Fruit fly (Drosophila melanogaster) whole organism, wandering third instar larva: ENCODE measurements around the gene Pgant5.
A peak's percentile ranks its signal among the peaks of the same experiment; 100 is the strongest.

ENCODE experiments used
- Abd-B ChIP-seq: fragments of >200 bp; optimal IDR thresholded peaks from 2 replicates; lab custom pipeline; 2017; ENCODE audit warnings: missing biosample characterization, missing genetic modification characterization
- CG32264 ChIP-seq: fragments of 200-800 bp; sonication (Bioruptor generic); optimal IDR thresholded peaks from 2 replicates; lab custom pipeline; 2016; ENCODE audit warnings: missing biosample characterization, missing genetic modification characterization
- CG9705 ChIP-seq: fragments of 200-800 bp; sonication (Bioruptor generic); optimal IDR thresholded peaks from 2 replicates; lab custom pipeline; 2018; ENCODE audit warnings: missing biosample characterization, mild to moderate bottlenecking, missing genetic modification characterization
- CrebA ChIP-seq: fragments of 200-800 bp; sonication (Bioruptor generic); optimal IDR thresholded peaks from 2 replicates; lab custom pipeline; 2016; ENCODE audit warnings: missing biosample characterization, mild to moderate bottlenecking, missing genetic modification characterization, borderline replicate concordance
- Dfd ChIP-seq: fragments of >200 bp; optimal IDR thresholded peaks from 2 replicates; lab custom pipeline; 2017; ENCODE audit warnings: missing biosample characterization, missing genetic modification characterization
- Dif ChIP-seq: fragments of 200-275, 200-300 bp; sonication (Bioruptor generic); optimal IDR thresholded peaks from 2 replicates; lab custom pipeline; 2018; ENCODE audit warnings: missing biosample characterization, missing genetic modification characterization; ENCODE audit not compliant: partially characterized antibody
- GATAd ChIP-seq: sonication (Bioruptor generic); optimal IDR thresholded peaks from 2 replicates; lab custom pipeline; 2016; ENCODE audit warnings: missing biosample characterization, missing genetic modification characterization
- HLH106 ChIP-seq: fragments of 200-800 bp; optimal IDR thresholded peaks from 3 replicates; lab custom pipeline; 2019; ENCODE audit warnings: missing biosample characterization, mild to moderate bottlenecking, missing genetic modification characterization, moderate library complexity
- Hnf4 ChIP-seq: fragments of 200-800 bp; sonication (Bioruptor generic); optimal IDR thresholded peaks from 2 replicates; lab custom pipeline; 2016; ENCODE audit warnings: missing biosample characterization, mild to moderate bottlenecking, missing genetic modification characterization
- Hr78 ChIP-seq: fragments of >200 bp; optimal IDR thresholded peaks from 2 replicates; lab custom pipeline; 2017; ENCODE audit warnings: missing biosample characterization, missing genetic modification characterization
- Hr83 ChIP-seq: fragments of 200-300 bp; sonication (Bioruptor generic); optimal IDR thresholded peaks from 2 replicates; lab custom pipeline; 2016; ENCODE audit warnings: missing biosample characterization, mild to moderate bottlenecking, missing genetic modification characterization, moderate library complexity; ENCODE audit not compliant: poor library complexity, severe bottlenecking
- Jra ChIP-seq: sonication (Bioruptor generic); optimal IDR thresholded peaks from 2 replicates; lab custom pipeline; 2016; ENCODE audit warnings: missing biosample characterization, missing genetic modification characterization
- Mio ChIP-seq: sonication (Bioruptor generic); optimal IDR thresholded peaks from 2 replicates; lab custom pipeline; 2016; ENCODE audit warnings: missing biosample characterization, missing genetic modification characterization
- Myc ChIP-seq: fragments of >200 bp; optimal IDR thresholded peaks from 2 replicates; lab custom pipeline; 2017
- N ChIP-seq: fragments of >200 bp; optimal IDR thresholded peaks from 2 replicates; lab custom pipeline; 2018; ENCODE audit warnings: missing biosample characterization, missing external identifiers, missing genetic modification characterization
- OdsH ChIP-seq: fragments of 200-800 bp; sonication (Bioruptor generic); optimal IDR thresholded peaks from 2 replicates; lab custom pipeline; 2016; ENCODE audit warnings: missing biosample characterization, mild to moderate bottlenecking, missing genetic modification characterization
- Rel ChIP-seq, 2 experiments: fragments of 200-800 bp; sonication (Bioruptor generic) in 1 of 2; optimal IDR thresholded peaks; 2 replicates in 1 of 2; 3 replicates in 1 of 2; lab custom pipeline; 2016 to 2019; ENCODE audit warnings: mild to moderate bottlenecking in 2 of 2, missing biosample characterization in 2 of 2, missing genetic modification characterization in 2 of 2, moderate library complexity in 1 of 2
- Sp1 ChIP-seq: fragments of 200-800 bp; sonication (Bioruptor generic); optimal IDR thresholded peaks from 3 replicates; lab custom pipeline; 2019; ENCODE audit warnings: missing biosample characterization, mild to moderate bottlenecking, missing genetic modification characterization, moderate library complexity
- Vsx2 ChIP-seq: fragments of 200-300, 225-300 bp; sonication (Bioruptor generic); optimal IDR thresholded peaks from 2 replicates; lab custom pipeline; 2018; ENCODE audit warnings: missing biosample characterization, missing genetic modification characterization; ENCODE audit not compliant: partially characterized antibody
- br ChIP-seq: fragments of 200-800 bp; sonication (Bioruptor generic); optimal IDR thresholded peaks from 2 replicates; lab custom pipeline; 2016; ENCODE audit warnings: missing biosample characterization, missing genetic modification characterization
- brk ChIP-seq: fragments of 200-800 bp; sonication (Bioruptor generic); optimal IDR thresholded peaks from 2 replicates; lab custom pipeline; 2016; ENCODE audit warnings: missing biosample characterization, mild to moderate bottlenecking, missing genetic modification characterization
- dl ChIP-seq, 2 experiments: fragments of 175-275, 200-275 bp in 1 of 2; fragments of 200-275 bp in 1 of 2; sonication (Bioruptor generic); optimal IDR thresholded peaks; lab custom pipeline; 2018; ENCODE audit warnings: mild to moderate bottlenecking in 2 of 2, missing biosample characterization in 2 of 2, missing genetic modification characterization in 2 of 2, moderate library complexity in 2 of 2; ENCODE audit not compliant: partially characterized antibody in 2 of 2, insufficient read depth in 1 of 2
- dmrt93B ChIP-seq: fragments of 200-800 bp; sonication (Bioruptor generic); optimal IDR thresholded peaks from 2 replicates; lab custom pipeline; 2018; ENCODE audit warnings: missing biosample characterization, mild to moderate bottlenecking, missing genetic modification characterization
- dsf ChIP-seq: sonication (Bioruptor generic); optimal IDR thresholded peaks from 2 replicates; lab custom pipeline; 2016; ENCODE audit warnings: missing biosample characterization, missing genetic modification characterization, borderline replicate concordance
- ey ChIP-seq: fragments of 200-800 bp; sonication (Bioruptor generic); optimal IDR thresholded peaks from 2 replicates; lab custom pipeline; 2016; ENCODE audit warnings: missing biosample characterization, missing genetic modification characterization
- foxo ChIP-seq, 2 experiments: fragments of 200-800 bp; sonication (Bioruptor generic); optimal IDR thresholded peaks; 2 replicates in 1 of 2; 3 replicates in 1 of 2; lab custom pipeline; 2016 to 2017; ENCODE audit warnings: missing biosample characterization in 2 of 2, missing genetic modification characterization in 2 of 2
- fru ChIP-seq: fragments of 200-800 bp; sonication (Bioruptor generic); optimal IDR thresholded peaks from 3 replicates; lab custom pipeline; 2016; ENCODE audit warnings: missing biosample characterization, mild to moderate bottlenecking, missing genetic modification characterization
- h ChIP-seq: fragments of 200-800 bp; sonication (Bioruptor generic); optimal IDR thresholded peaks from 3 replicates; lab custom pipeline; 2016; ENCODE audit warnings: missing biosample characterization, mild to moderate bottlenecking, missing genetic modification characterization
- jim ChIP-seq: fragments of 175-275, 200-325 bp; sonication (Bioruptor generic); optimal IDR thresholded peaks from 2 replicates; lab custom pipeline; 2016; ENCODE audit warnings: missing biosample characterization, mild to moderate bottlenecking, missing genetic modification characterization
- lola ChIP-seq: fragments of >200 bp; optimal IDR thresholded peaks from 2 replicates; lab custom pipeline; 2017; ENCODE audit warnings: missing biosample characterization, missing genetic modification characterization
- pan ChIP-seq: fragments of >200 bp; optimal IDR thresholded peaks from 2 replicates; lab custom pipeline; 2017
- psq ChIP-seq: fragments of 200-800 bp; sonication (Bioruptor generic); optimal IDR thresholded peaks from 3 replicates; lab custom pipeline; 2017; ENCODE audit warnings: missing biosample characterization, mild to moderate bottlenecking, missing genetic modification characterization, moderate library complexity
- rgr ChIP-seq: fragments of 200-800 bp; sonication (Bioruptor generic); optimal IDR thresholded peaks from 3 replicates; lab custom pipeline; 2016; ENCODE audit warnings: missing biosample characterization, mild to moderate bottlenecking, missing genetic modification characterization
- sage ChIP-seq: fragments of 200-800 bp; sonication (Bioruptor generic); optimal IDR thresholded peaks from 2 replicates; lab custom pipeline; 2016; ENCODE audit warnings: missing biosample characterization, mild to moderate bottlenecking, missing genetic modification characterization
- sv ChIP-seq: fragments of 200-800 bp; sonication (Bioruptor generic); optimal IDR thresholded peaks from 3 replicates; lab custom pipeline; 2016; ENCODE audit warnings: missing biosample characterization, missing genetic modification characterization
- tai ChIP-seq: sonication (Bioruptor generic); optimal IDR thresholded peaks from 2 replicates; lab custom pipeline; 2016; ENCODE audit warnings: missing biosample characterization, missing genetic modification characterization
- usp ChIP-seq: fragments of >200 bp; optimal IDR thresholded peaks from 2 replicates; lab custom pipeline; 2017; ENCODE audit warnings: missing biosample characterization, missing genetic modification characterization
- woc ChIP-seq: sonication (Bioruptor generic); optimal IDR thresholded peaks from 2 replicates; lab custom pipeline; 2016; ENCODE audit warnings: missing biosample characterization, mild to moderate bottlenecking, missing genetic modification characterization

Pgant5 gene

dm6 chr2L:5108273-5108653 is 14.9 kb upstream of the Pgant5 start:
- TF ChIP-seq HLH106 (tag; lab: Kevin White, UChicago) (no peak), brk (peak; percentile 33), Hr83 (peak; percentile 66), jim (GFP tag; lab: Kevin White, UChicago) (peak; percentile 33), Vsx2 (GFP tag; lab: Kevin White, UChicago) (peak; percentile 94), pan (lab: Kevin White, UChicago) (no peak), Dif (GFP tag; lab: Kevin White, UChicago) (peak; percentile 94), CrebA (GFP tag; lab: Kevin White, UChicago) (peak; percentile 79), dl (GFP tag; optimal IDR thresholded peaks at IDR 0.05; lab: Kevin White, UChicago; ENCODE audit: insufficient read depth in 1 of 2, partially characterized antibody in 2 of 2) (peak; percentile 85 to 96), lola (no peak)

dm6 chr2L:5107626-5108272 is 14.4 kb upstream of the Pgant5 start:
- TF ChIP-seq sv (GFP tag; lab: Kevin White, UChicago) (peak; percentile 95), psq (peak; percentile 97), Hr78 (GFP tag; lab: Kevin White, UChicago) (no peak), HLH106 (tag; lab: Kevin White, UChicago) (peak; percentile 93), Rel (GFP tag; optimal IDR thresholded peaks at IDR 0.05; lab: Kevin White, UChicago) (peak; percentile 67), Rel (tag; optimal IDR thresholded peaks at IDR 0.05; lab: Kevin White, UChicago) (peak; percentile 25), dmrt93B (GFP tag; lab: Kevin White, UChicago) (peak; percentile 90), N (GFP tag; lab: Kevin White, UChicago) (no peak), foxo (GFP tag; optimal IDR thresholded peaks at IDR 0.05; lab: Kevin White, UChicago) (peak; percentile 85 to 99), dsf (GFP tag; lab: Kevin White, UChicago) (peak; percentile 79), lola (no peak), OdsH (GFP tag; lab: Kevin White, UChicago) (peak; percentile 99), usp (GFP tag; lab: Kevin White, UChicago) (no peak), Myc (lab: Kevin White, UChicago) (no peak), fru (GFP tag; lab: Kevin White, UChicago) (peak; percentile 99), h (GFP tag; lab: Kevin White, UChicago) (peak; percentile 98), woc (GFP tag; lab: Kevin White, UChicago) (peak; percentile 95), Dif (GFP tag; lab: Kevin White, UChicago) (peak; percentile 78), CG9705 (GFP tag; lab: Kevin White, UChicago) (peak; percentile 80), Hr83 (peak; percentile 74), br (GFP tag; lab: Kevin White, UChicago) (peak; percentile 98), Abd-B (no peak), sage (GFP tag; lab: Kevin White, UChicago) (peak; percentile 74), CrebA (GFP tag; lab: Kevin White, UChicago) (no peak), jim (GFP tag; lab: Kevin White, UChicago) (no peak), brk (peak; percentile 92), Jra (peak; percentile 97), Sp1 (GFP tag; lab: Kevin White, UChicago) (peak; percentile 96), rgr (peak; percentile 98), GATAd (GFP tag; lab: Kevin White, UChicago) (peak; percentile 87), Mio (GFP tag; lab: Kevin White, UChicago) (peak; percentile 90), pan (lab: Kevin White, UChicago) (no peak), Dfd (GFP tag; lab: Kevin White, UChicago) (peak; percentile 87), tai (GFP tag; lab: Kevin White, UChicago) (peak; percentile 96), dl (GFP tag; optimal IDR thresholded peaks at IDR 0.05; lab: Kevin White, UChicago; ENCODE audit: insufficient read depth in 1 of 2, partially characterized antibody in 2 of 2) (peak; percentile 79 to 80), Vsx2 (GFP tag; lab: Kevin White, UChicago) (no peak), ey (peak; percentile 99), Hnf4 (GFP tag; lab: Kevin White, UChicago) (peak; percentile 96), CG32264 (GFP tag; lab: Kevin White, UChicago) (peak; percentile 89)
